Fruit fly (Drosophila melanogaster): ENCODE data around the gene z.

dm6 chrX:2410805-2411204 is 36.8 kb upstream of the z start, which contains the start of gene CG12496:
- TF ChIP-seq CG14655 (GFP tag; optimal IDR thresholded peaks at IDR 0.05) (no peak), Pif1A (GFP tag; optimal IDR thresholded peaks at IDR 0.05) (no peak), CG32121 (GFP tag; IDR thresholded peaks at IDR 0.05) (no peak), CG8159 (tag; optimal IDR thresholded peaks at IDR 0.05) (no peak), EcR (GFP tag; optimal IDR thresholded peaks at IDR 0.05) (no peak), D1 (tag; optimal IDR thresholded peaks at IDR 0.05) (no peak), CG8301 (tag; optimal IDR thresholded peaks at IDR 0.05) (no peak), CG34367 (tag; optimal IDR thresholded peaks at IDR 0.05) (no peak), CG17806 (tag; optimal IDR thresholded peaks at IDR 0.05) (no peak), CG9948 (tag; optimal IDR thresholded peaks at IDR 0.05) (no peak)
